Worm (Caenorhabditis elegans): ENCODE results near the gene eral-1.

Gene eral-1

ce11 chrII:9617902-9618245 is 28.3 kb upstream of the eral-1 start (continued):
- no peak for TF ChIP-seq unc-130 (GFP tag; optimal IDR thresholded peaks at IDR 0.05)
- no peak for TF ChIP-seq D2030.7 (GFP tag; IDR thresholded peaks at IDR 0.05)
- TF ChIP-seq madf-6 (GFP tag; IDR thresholded peaks at IDR 0.05): no peak
- TF ChIP-seq lin-26 (GFP tag; IDR thresholded peaks at IDR 0.05): 0 out of 2 replicates have a peak, but pooled peaks have one; percentile 19
- no peak for TF ChIP-seq ztf-26 (tag; optimal IDR thresholded peaks at IDR 0.05)
- TF ChIP-seq snpc-3.4 (tag; optimal IDR thresholded peaks at IDR 0.05): no peak
- no peak for TF ChIP-seq chd-7 (tag; optimal IDR thresholded peaks at IDR 0.05)
- TF ChIP-seq madf-8 (GFP tag; conservative IDR thresholded peaks at IDR 0.05): no peak
- no peak for TF ChIP-seq attf-3 (GFP tag; conservative IDR thresholded peaks at IDR 0.05)
- no peak for TF ChIP-seq ztf-3 (GFP tag; optimal IDR thresholded peaks at IDR 0.05)
- TF ChIP-seq Y56A3A.18 (GFP tag; IDR thresholded peaks at IDR 0.05): no peak
- TF ChIP-seq Y53G8AR.9 (GFP tag; conservative IDR thresholded peaks at IDR 0.05): 0 out of 2 replicates have a peak, but pooled peaks have one; percentile 5
- no peak for TF ChIP-seq rec-8 (tag; optimal IDR thresholded peaks at IDR 0.05)
- peak; percentile 21 for TF ChIP-seq madf-10 (tag; optimal IDR thresholded peaks at IDR 0.05)
- TF ChIP-seq F37B4.10 (GFP tag; IDR thresholded peaks at IDR 0.05): 0 out of 2 replicates have a peak, but pooled peaks have one; percentile 40
- TF ChIP-seq nhr-80 (tag; optimal IDR thresholded peaks at IDR 0.05): peak; percentile 15
- no peak for TF ChIP-seq lin-54 (GFP tag; optimal IDR thresholded peaks at IDR 0.05)
- TF ChIP-seq F55B11.4 (tag; optimal IDR thresholded peaks at IDR 0.05; ENCODE audit: borderline replicate concordance, insufficient read depth): no peak
- no peak for TF ChIP-seq mel-28 (tag; optimal IDR thresholded peaks at IDR 0.05; ENCODE audit: borderline replicate concordance)
- no peak for TF ChIP-seq ama-1 (optimal IDR thresholded peaks at IDR 0.05)
- peak in 1 of 2 experiments; percentile 17 for TF ChIP-seq ama-1 (GFP tag; optimal IDR thresholded peaks at IDR 0.05)
- TF ChIP-seq somi-1 (GFP tag; optimal IDR thresholded peaks at IDR 0.05): no peak

DNA sequence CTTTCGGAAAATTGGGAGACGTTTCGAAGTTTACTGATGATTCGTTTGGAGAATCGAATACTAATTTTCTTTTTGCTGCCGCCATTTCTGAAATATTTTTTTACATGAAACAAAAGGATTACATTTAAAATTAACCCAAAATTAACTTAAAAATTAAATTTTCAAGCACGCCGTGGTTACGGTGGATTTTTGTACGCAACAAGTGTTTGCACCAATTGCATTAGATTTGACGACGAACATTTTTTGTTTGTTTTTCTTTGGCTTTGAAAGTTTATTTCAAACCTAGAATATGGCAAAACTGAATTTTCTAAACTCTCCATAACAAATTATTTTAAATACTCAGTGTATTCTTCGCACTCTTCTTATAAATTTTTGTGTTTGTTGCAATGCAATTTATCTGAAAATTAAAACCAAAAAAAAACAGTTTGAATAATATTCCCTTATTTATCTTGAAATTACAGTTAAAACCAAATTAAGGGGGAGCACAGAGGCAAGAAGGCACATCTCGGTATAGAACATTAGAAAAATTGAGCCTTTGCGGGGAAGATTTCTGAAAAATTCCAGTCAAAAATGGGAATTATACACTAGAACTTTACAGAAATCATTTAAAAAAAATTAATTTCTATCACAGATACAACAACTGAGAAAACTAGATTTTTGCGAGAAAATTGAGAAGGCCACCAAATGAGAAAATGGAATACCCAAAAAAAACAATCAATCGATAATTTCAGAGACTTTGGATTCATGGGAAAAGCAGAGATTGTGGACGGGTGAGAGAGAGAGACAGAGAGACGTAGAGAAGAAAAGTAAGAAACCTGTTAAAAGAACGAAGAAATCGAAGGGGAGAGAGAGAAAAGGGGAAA is 27.7 kb upstream of the eral-1 start, which contains the start of gene hal-3:
Gene hal-3 (minus strand): TSS at position 87 of the 863 bp plus-strand sequence.
- TF ChIP-seq snpc-1.3 (tag; optimal IDR thresholded peaks at IDR 0.05; ENCODE audit: insufficient read depth) (no peak), mxl-1 (tag; optimal IDR thresholded peaks at IDR 0.05) (no peak), egl-44 (GFP tag; IDR thresholded peaks at IDR 0.05) (peak; percentile 9; the same call in 1 of the 2 replicates), B0035.1 (tag; optimal IDR thresholded peaks at IDR 0.05) (no peak), lin-54 (GFP tag; optimal IDR thresholded peaks at IDR 0.05) (peak; percentile 25), Y95B8A.8 (GFP tag; IDR thresholded peaks at IDR 0.05) (0 out of 2 replicates have a peak, but pooled peaks have one; percentile 52), snpc-4 (GFP tag; optimal IDR thresholded peaks at IDR 0.05) (no peak), snpc-4 (tag; optimal IDR thresholded peaks at IDR 0.05) (no peak), T26A5.8 (tag; optimal IDR thresholded peaks at IDR 0.05) (peak; percentile 1), repo-1 (tag; optimal IDR thresholded peaks at IDR 0.05) (peak; percentile 60), nfyb-1 (GFP tag; IDR thresholded peaks at IDR 0.05) (0 out of 2 replicates have a peak, but pooled peaks have one; percentile 35), mcd-1 (GFP tag; IDR thresholded peaks at IDR 0.05) (0 out of 2 replicates have a peak, but pooled peaks have one; percentile 16), madf-6 (GFP tag; IDR thresholded peaks at IDR 0.05) (peak; percentile 48; the same call in 1 of the 2 replicates), lag-1 (GFP tag; IDR thresholded peaks at IDR 0.05) (no peak), nhr-90 (tag; optimal IDR thresholded peaks at IDR 0.05) (peak; percentile 24), sptf-2 (GFP tag; optimal IDR thresholded peaks at IDR 0.05) (no peak), B0336.3 (GFP tag; IDR thresholded peaks at IDR 0.05) (peak; percentile 76), chd-7 (tag; optimal IDR thresholded peaks at IDR 0.05) (no peak), tlf-1 (GFP tag; optimal IDR thresholded peaks at IDR 0.05) (peak; percentile 21), nhr-80 (tag; optimal IDR thresholded peaks at IDR 0.05) (no peak), rpc-1 (optimal IDR thresholded peaks at IDR 0.05) (no peak), rpc-1 (tag; optimal IDR thresholded peaks at IDR 0.05) (no peak), cebp-1 (GFP tag; IDR thresholded peaks at IDR 0.05) (no peak), cebp-1 (tag; optimal IDR thresholded peaks at IDR 0.05) (peak; percentile 61), attf-3 (GFP tag; conservative IDR thresholded peaks at IDR 0.05) (no peak; the same call in 1 of the 2 replicates), egl-18 (GFP tag; IDR thresholded peaks at IDR 0.05) (0 out of 2 replicates have a peak, but pooled peaks have one; percentile 24), hrde-1 (tag; optimal IDR thresholded peaks at IDR 0.05; ENCODE audit: borderline replicate concordance) (no peak), tbp1 (GFP tag; optimal IDR thresholded peaks at IDR 0.05) (peak; percentile 20), F49E8.2 (tag; optimal IDR thresholded peaks at IDR 0.05; ENCODE audit: insufficient read depth) (no peak)

All from whole organism, young adult.